Fruit fly (Drosophila melanogaster) whole organism, embryonic: ENCODE measurements around the gene VhaM9.7-c.
A peak's percentile ranks its signal among the peaks of the same experiment; 100 is the strongest.

ENCODE experiments used
- CG10565 ChIP-seq: fragments of 200-800 bp; sonication (Bioruptor generic); optimal IDR thresholded peaks from 3 replicates; lab custom pipeline; 2016; ENCODE audit warnings: missing biosample characterization, mild to moderate bottlenecking, missing genetic modification characterization
- CG11456 ChIP-seq: fragments of 200-800 bp; sonication (Bioruptor generic); IDR thresholded peaks from 3 replicates; pipeline ENCODE4 v1.3.6; 2022; ENCODE audit warnings: missing biosample characterization, missing genetic modification characterization
- CG11696 ChIP-seq: fragments of 200-800 bp; sonication (Bioruptor generic); IDR thresholded peaks from 2 replicates; pipeline ENCODE4 v1.3.6; 2022; ENCODE audit warnings: missing biosample characterization, missing genetic modification characterization
- CG12659 ChIP-seq: fragments of 200-800 bp; sonication (Bioruptor generic); optimal IDR thresholded peaks from 3 replicates; lab custom pipeline; 2017; ENCODE audit warnings: mild to moderate bottlenecking, missing biosample characterization, missing genetic modification reagents, missing genetic modification characterization
- CG13287 ChIP-seq: fragments of 200-800 bp; sonication (Bioruptor generic); IDR thresholded peaks from 2 replicates; pipeline ENCODE4 v1.3.6; 2022; ENCODE audit warnings: missing biosample characterization, missing genetic modification characterization; ENCODE audit not compliant: partially characterized antibody
- CG14014 ChIP-seq: fragments of 200-800 bp; sonication (Bioruptor generic); IDR thresholded peaks from 2 replicates; pipeline ENCODE4 v1.3.6; 2022; ENCODE audit warnings: missing biosample characterization, missing genetic modification characterization
- CG15011 ChIP-seq: fragments of 200-800 bp; sonication (Bioruptor generic); optimal IDR thresholded peaks from 3 replicates; lab custom pipeline; 2018; ENCODE audit warnings: missing biosample characterization, mild to moderate bottlenecking, missing genetic modification characterization
- CG15479 ChIP-seq: fragments of 200-800 bp; sonication (Bioruptor generic); optimal IDR thresholded peaks from 3 replicates; lab custom pipeline; 2019; ENCODE audit warnings: missing biosample characterization, mild to moderate bottlenecking, missing genetic modification characterization, moderate library complexity
- CG1602 ChIP-seq: fragments of 200-800 bp; sonication (Bioruptor generic); optimal IDR thresholded peaks from 3 replicates; lab custom pipeline; 2016; ENCODE audit warnings: missing biosample characterization, missing genetic modification characterization
- CG1603 ChIP-seq: fragments of 200-800 bp; sonication (Bioruptor generic); optimal IDR thresholded peaks from 2 replicates; lab custom pipeline; 2019; ENCODE audit warnings: missing biosample characterization, mild to moderate bottlenecking, missing genetic modification characterization, moderate library complexity
- CG1647 ChIP-seq: fragments of 200-800 bp; sonication (Bioruptor generic); optimal IDR thresholded peaks from 3 replicates; lab custom pipeline; 2016; ENCODE audit warnings: missing biosample characterization, missing genetic modification characterization
- CG16815 ChIP-seq: fragments of 200-800 bp; sonication (Bioruptor generic); optimal IDR thresholded peaks from 3 replicates; lab custom pipeline; 2017; ENCODE audit warnings: missing biosample characterization, mild to moderate bottlenecking, missing genetic modification characterization
- CG17361 ChIP-seq: fragments of 200-800 bp; sonication (Bioruptor generic); IDR thresholded peaks from 3 replicates; pipeline ENCODE4 v1.3.6; 2022; ENCODE audit warnings: missing biosample characterization, missing genetic modification characterization
- CG18599 ChIP-seq: fragments of 200-800 bp; sonication (Bioruptor generic); optimal IDR thresholded peaks from 3 replicates; lab custom pipeline; 2017; ENCODE audit warnings: missing biosample characterization, missing genetic modification characterization, mild to moderate bottlenecking, moderate library complexity, missing genetic modification reagents
- CG2129 ChIP-seq: fragments of 200-800 bp; sonication (Bioruptor generic); IDR thresholded peaks from 2 replicates; pipeline ENCODE4 v1.3.6; 2022; ENCODE audit warnings: missing biosample characterization, missing genetic modification characterization; ENCODE audit not compliant: partially characterized antibody
- CG2712 ChIP-seq: fragments of 200-800 bp; optimal IDR thresholded peaks from 3 replicates; lab custom pipeline; 2019; ENCODE audit warnings: missing biosample characterization, mild to moderate bottlenecking, missing genetic modification characterization, moderate library complexity
- CG3281 ChIP-seq: fragments of 200-800 bp; sonication (Bioruptor generic); optimal IDR thresholded peaks from 3 replicates; lab custom pipeline; 2017; ENCODE audit warnings: missing biosample characterization, mild to moderate bottlenecking, missing genetic modification characterization
- CG33557 ChIP-seq: fragments of 200-800 bp; sonication (Bioruptor generic); optimal IDR thresholded peaks from 2 replicates; lab custom pipeline; 2019; ENCODE audit warnings: missing biosample characterization, mild to moderate bottlenecking, missing genetic modification characterization, moderate library complexity
- CG7987 ChIP-seq: fragments of 200-800 bp; sonication (Bioruptor generic); optimal IDR thresholded peaks from 2 replicates; lab custom pipeline; 2018; ENCODE audit warnings: missing biosample characterization, mild to moderate bottlenecking, missing genetic modification characterization, moderate library complexity
- Dp ChIP-seq: fragments of 200-800 bp; sonication (Bioruptor generic); optimal IDR thresholded peaks from 2 replicates; lab custom pipeline; 2018; ENCODE audit warnings: missing biosample characterization, mild to moderate bottlenecking, missing genetic modification characterization, moderate library complexity
- Fer1 ChIP-seq: fragments of 200-800 bp; sonication (Bioruptor generic); optimal IDR thresholded peaks from 2 replicates; lab custom pipeline; 2017; ENCODE audit warnings: missing biosample characterization, mild to moderate bottlenecking, missing genetic modification characterization
- HmgZ ChIP-seq: fragments of 200-800 bp; sonication (Bioruptor generic); optimal IDR thresholded peaks from 2 replicates; lab custom pipeline; 2018; ENCODE audit warnings: missing biosample characterization, mild to moderate bottlenecking, missing genetic modification characterization
- Kr ChIP-seq: fragments of 200-800 bp; sonication (Bioruptor generic); optimal IDR thresholded peaks from 2 replicates; lab custom pipeline; 2017; ENCODE audit warnings: missing biosample characterization, mild to moderate bottlenecking, missing genetic modification characterization
- Lhr ChIP-seq: fragments of 200-800 bp; sonication (Bioruptor generic); optimal IDR thresholded peaks from 3 replicates; lab custom pipeline; 2017; ENCODE audit warnings: mild to moderate bottlenecking, missing biosample characterization, missing genetic modification reagents, missing genetic modification characterization
- Nf-YA ChIP-seq: fragments of 200-800 bp; sonication (Bioruptor generic); IDR thresholded peaks from 2 replicates; pipeline ENCODE4 v1.3.6; 2022; ENCODE audit warnings: missing biosample characterization, missing genetic modification characterization
- Nf-YB ChIP-seq: fragments of 200-800 bp; sonication (Bioruptor generic); optimal IDR thresholded peaks from 3 replicates; lab custom pipeline; 2019; ENCODE audit warnings: missing biosample characterization, mild to moderate bottlenecking, missing genetic modification characterization, moderate library complexity
- Sry-β ChIP-seq: fragments of 200-800 bp; sonication (Bioruptor generic); optimal IDR thresholded peaks from 2 replicates; lab custom pipeline; 2018; ENCODE audit warnings: missing biosample characterization, mild to moderate bottlenecking, missing genetic modification characterization, moderate library complexity
- Xbp1 ChIP-seq: fragments of 200-800 bp; sonication (Bioruptor generic); optimal IDR thresholded peaks from 3 replicates; lab custom pipeline; 2016; ENCODE audit warnings: missing biosample characterization, mild to moderate bottlenecking, missing genetic modification characterization
- Xrp1 ChIP-seq: fragments of 200-800 bp; sonication (Bioruptor generic); IDR thresholded peaks from 2 replicates; pipeline ENCODE4 v1.3.6; 2022; ENCODE audit warnings: missing biosample characterization, missing genetic modification characterization
- az2 ChIP-seq: fragments of 200-800 bp; sonication (Bioruptor generic); optimal IDR thresholded peaks from 3 replicates; lab custom pipeline; 2016; ENCODE audit warnings: missing biosample characterization, missing genetic modification characterization
- cas ChIP-seq: fragments of 200-800 bp; sonication (Bioruptor generic); IDR thresholded peaks from 2 replicates; pipeline ENCODE4 v1.3.6; 2022; ENCODE audit warnings: missing biosample characterization, missing genetic modification characterization
- crc ChIP-seq: fragments of 200-800 bp; sonication (Bioruptor generic); optimal IDR thresholded peaks from 2 replicates; lab custom pipeline; 2016; ENCODE audit warnings: missing biosample characterization, missing genetic modification characterization
- cwo ChIP-seq: fragments of 200-800 bp; sonication (Bioruptor generic); optimal IDR thresholded peaks from 3 replicates; lab custom pipeline; 2017; ENCODE audit warnings: missing biosample characterization, missing genetic modification characterization, mild to moderate bottlenecking, moderate library complexity, missing genetic modification reagents
- esg ChIP-seq: fragments of 200-800 bp; sonication (Bioruptor generic); conservative IDR thresholded peaks from 2 replicates; pipeline ENCODE4 v1.3.6; 2022; ENCODE audit warnings: missing biosample characterization, missing genetic modification characterization
- fd3F ChIP-seq: fragments of 200-800 bp; sonication (Bioruptor generic); optimal IDR thresholded peaks from 2 replicates; lab custom pipeline; 2018; ENCODE audit warnings: missing biosample characterization, mild to moderate bottlenecking, missing genetic modification characterization, moderate library complexity
- gcm2 ChIP-seq: fragments of 200-800 bp; sonication (Bioruptor generic); optimal IDR thresholded peaks from 2 replicates; lab custom pipeline; 2016; ENCODE audit warnings: missing biosample characterization, missing genetic modification characterization
- jing ChIP-seq: fragments of 200-800 bp; sonication (Bioruptor generic); optimal IDR thresholded peaks from 2 replicates; lab custom pipeline; 2018; ENCODE audit warnings: missing biosample characterization, mild to moderate bottlenecking, missing genetic modification characterization
- jumu ChIP-seq: fragments of 200-800 bp; sonication (Bioruptor generic); optimal IDR thresholded peaks from 3 replicates; lab custom pipeline; 2016; ENCODE audit warnings: missing biosample characterization, missing genetic modification characterization
- maf-S ChIP-seq: fragments of 200-800 bp; sonication (Bioruptor generic); optimal IDR thresholded peaks from 2 replicates; lab custom pipeline; 2016; ENCODE audit warnings: missing biosample characterization, missing genetic modification characterization
- nerfin-2 ChIP-seq: fragments of 200-800 bp; sonication (Bioruptor generic); IDR thresholded peaks from 2 replicates; pipeline ENCODE4 v1.3.6; 2022; ENCODE audit warnings: missing biosample characterization, missing genetic modification characterization; ENCODE audit not compliant: partially characterized antibody
- nom ChIP-seq: fragments of 200-800 bp; sonication (Bioruptor generic); optimal IDR thresholded peaks from 2 replicates; lab custom pipeline; 2017; ENCODE audit warnings: missing biosample characterization, missing genetic modification characterization, mild to moderate bottlenecking, moderate library complexity, missing genetic modification reagents
- onecut ChIP-seq: fragments of 200-800 bp; sonication (Bioruptor generic); IDR thresholded peaks from 2 replicates; pipeline ENCODE4 v1.3.6; 2022; ENCODE audit warnings: missing biosample characterization, missing genetic modification characterization
- p53 ChIP-seq: fragments of 200-800 bp; sonication (Bioruptor generic); optimal IDR thresholded peaks from 2 replicates; lab custom pipeline; 2016; ENCODE audit warnings: missing biosample characterization, missing genetic modification characterization
- pros ChIP-seq: fragments of 200-800 bp; sonication (Bioruptor generic); optimal IDR thresholded peaks from 3 replicates; lab custom pipeline; 2019; ENCODE audit warnings: missing biosample characterization, mild to moderate bottlenecking, missing genetic modification characterization, moderate library complexity
- row ChIP-seq: fragments of 200-800 bp; sonication (Bioruptor generic); IDR thresholded peaks from 3 replicates; pipeline ENCODE4 v1.3.6; 2022; ENCODE audit warnings: missing biosample characterization, missing genetic modification characterization
- run ChIP-seq: fragments of 200-800 bp; sonication (Bioruptor generic); optimal IDR thresholded peaks from 3 replicates; lab custom pipeline; 2018; ENCODE audit warnings: missing biosample characterization, mild to moderate bottlenecking, missing genetic modification characterization
- tup ChIP-seq: fragments of 200-800 bp; sonication (Bioruptor generic); optimal IDR thresholded peaks from 2 replicates; lab custom pipeline; 2016; ENCODE audit warnings: missing biosample characterization, mild to moderate bottlenecking, missing genetic modification characterization, moderate library complexity
- zf30C ChIP-seq: fragments of 200-800 bp; sonication (Bioruptor generic); optimal IDR thresholded peaks from 3 replicates; lab custom pipeline; 2018; ENCODE audit warnings: missing biosample characterization, mild to moderate bottlenecking, missing genetic modification characterization

The VhaM9.7-c gene

DNA sequence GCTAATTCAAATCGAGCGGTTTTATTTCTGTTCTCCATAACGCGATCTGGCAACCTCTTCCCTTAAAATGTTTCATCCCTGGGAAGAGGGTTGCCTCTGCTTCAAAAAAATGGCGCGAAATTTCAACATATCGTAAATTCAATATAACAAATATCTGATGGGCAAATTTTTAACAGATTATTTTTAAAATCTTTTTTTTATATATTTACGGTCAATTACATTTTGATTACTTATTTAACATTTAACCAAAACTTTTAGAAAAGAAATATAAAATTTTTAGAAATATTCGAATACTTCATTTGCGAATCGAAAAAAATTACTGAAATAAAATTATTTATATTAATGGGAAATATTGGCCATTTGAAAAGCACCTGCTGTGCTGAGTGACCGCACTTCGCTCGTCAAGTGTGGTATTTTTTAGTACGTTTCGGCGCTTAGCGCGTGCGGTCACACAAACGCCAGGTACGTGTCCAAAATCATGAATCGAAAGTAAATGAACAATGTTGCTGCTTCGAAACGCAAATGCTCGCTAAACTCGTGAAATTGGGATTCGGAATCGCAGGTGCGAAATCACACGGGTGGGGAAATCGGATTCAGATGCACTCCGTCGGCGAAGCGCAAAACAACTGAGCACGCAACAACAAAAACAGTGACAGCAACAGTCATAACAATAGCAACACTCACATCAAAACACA, 16.6 kb downstream of the VhaM9.7-c start, which contains the start of gene Ero1L (continued):
- TF ChIP-seq HmgZ (tag; lab: Kevin White, UChicago) (peak; percentile 2), CG2129 (no peak), pros (GFP tag; lab: Kevin White, UChicago) (no peak), jumu (GFP tag; lab: Kevin White, UChicago) (no peak), CG1647 (GFP tag; lab: Kevin White, UChicago) (no peak), jing (no peak), Fer1 (GFP tag; lab: Kevin White, UChicago) (no peak), Dp (GFP tag; lab: Kevin White, UChicago) (peak; percentile 98), CG11696 (GFP tag; lab: Robert Waterston, UW) (peak; percentile 92), tup (GFP tag; lab: Kevin White, UChicago) (no peak), Sry-β (GFP tag; lab: Kevin White, UChicago) (peak; percentile 0), esg (peak; percentile 73), CG7987 (GFP tag; lab: Kevin White, UChicago) (no peak), p53 (no peak), CG2712 (peak; percentile 49), Nf-YB (GFP tag; lab: Kevin White, UChicago) (peak; percentile 9), CG11456 (0 out of 3 replicates have a peak, but pooled peaks have one; percentile 59), Xbp1 (peak; percentile 17), fd3F (no peak), CG15479 (GFP tag; lab: Kevin White, UChicago) (no peak), az2 (GFP tag; lab: Kevin White, UChicago) (no peak), cwo (GFP tag; lab: Kevin White, UChicago) (peak; percentile 20), gcm2 (GFP tag; lab: Kevin White, UChicago) (no peak), crc (no peak), CG18599 (GFP tag; lab: Kevin White, UChicago) (peak; percentile 55), cas (GFP tag; lab: Robert Waterston, UW) (no peak), CG17361 (GFP tag; lab: Robert Waterston, UW) (peak; percentile 68; the same call in 2 of the 3 replicates), CG12659 (GFP tag; lab: Kevin White, UChicago) (peak; percentile 67), CG14014 (GFP tag; lab: Robert Waterston, UW) (0 out of 2 replicates have a peak, but pooled peaks have one; percentile 8), CG33557 (no peak), run (tag; lab: Kevin White, UChicago) (no peak), CG16815 (GFP tag; lab: Kevin White, UChicago) (no peak), CG10565 (GFP tag; lab: Kevin White, UChicago) (no peak), onecut (GFP tag; lab: Robert Waterston, UW) (peak; percentile 26; the same call in 1 of the 2 replicates), Xrp1 (peak; percentile 27; the same call in 1 of the 2 replicates), Nf-YA (GFP tag; lab: Robert Waterston, UW) (0 out of 2 replicates have a peak, but pooled peaks have one; percentile 8), nom (GFP tag; lab: Kevin White, UChicago) (no peak), Lhr (peak; percentile 82), CG1602 (peak; percentile 25), CG1603 (tag; lab: Kevin White, UChicago) (peak; percentile 33), maf-S (GFP tag; lab: Kevin White, UChicago) (no peak), row (GFP tag; lab: Robert Waterston, UW) (peak; percentile 39; the same call in 1 of the 3 replicates), nerfin-2 (GFP tag; lab: Robert Waterston, UW) (peak; percentile 48; the same call in 1 of the 2 replicates), CG13287 (peak; percentile 50; the same call in 1 of the 2 replicates), zf30C (GFP tag; lab: Kevin White, UChicago) (no peak), Kr (GFP tag; lab: Kevin White, UChicago) (no peak), CG15011 (GFP tag; lab: Kevin White, UChicago) (no peak), CG3281 (GFP tag; lab: Kevin White, UChicago) (peak; percentile 5)
